Fruit fly (Drosophila melanogaster) whole organism, embryonic: ENCODE measurements around the gene CG9672.

Experiments
- Atf-2 ChIP-seq: fragments of 200-800 bp; sonication (Bioruptor generic); optimal IDR thresholded peaks from 2 replicates; lab custom pipeline; 2016; ENCODE audit warnings: missing biosample characterization, missing genetic modification characterization
- CG1233 ChIP-seq: fragments of 200-800 bp; sonication (Bioruptor generic); optimal IDR thresholded peaks from 4 replicates; lab custom pipeline; 2018; ENCODE audit warnings: missing biosample characterization, mild to moderate bottlenecking, missing genetic modification characterization
- CG1647 ChIP-seq: fragments of 200-800 bp; sonication (Bioruptor generic); optimal IDR thresholded peaks from 3 replicates; lab custom pipeline; 2016; ENCODE audit warnings: missing biosample characterization, missing genetic modification characterization
- CG34376 ChIP-seq: fragments of 200-800 bp; sonication (Bioruptor generic); optimal IDR thresholded peaks from 2 replicates; lab custom pipeline; 2018; ENCODE audit warnings: missing biosample characterization, mild to moderate bottlenecking, missing genetic modification characterization
- CG9817 ChIP-seq: fragments of 200-800 bp; sonication (Bioruptor generic); optimal IDR thresholded peaks from 2 replicates; lab custom pipeline; 2018; ENCODE audit warnings: missing biosample characterization, mild to moderate bottlenecking, missing genetic modification characterization, moderate library complexity
- Dbx ChIP-seq: fragments of 200-800 bp; sonication (Bioruptor generic); IDR thresholded peaks from 3 replicates; pipeline ENCODE4 v1.3.6; 2022; ENCODE audit warnings: missing biosample characterization, missing genetic modification characterization
- Lim3 ChIP-seq: fragments of 200-800 bp; sonication (Bioruptor generic); IDR thresholded peaks from 2 replicates; pipeline ENCODE4 v1.3.6; 2022; ENCODE audit warnings: missing biosample characterization, missing genetic modification characterization
- jing ChIP-seq: fragments of 200-800 bp; sonication (Bioruptor generic); optimal IDR thresholded peaks from 2 replicates; lab custom pipeline; 2018; ENCODE audit warnings: missing biosample characterization, mild to moderate bottlenecking, missing genetic modification characterization
- knrl ChIP-seq: fragments of 200-800 bp; sonication (Bioruptor generic); IDR thresholded peaks from 3 replicates; pipeline ENCODE4 v1.3.6; 2022; ENCODE audit warnings: missing biosample characterization, missing genetic modification characterization; ENCODE audit not compliant: partially characterized antibody
- mld ChIP-seq: fragments of 200-800 bp; sonication (Bioruptor generic); IDR thresholded peaks from 3 replicates; pipeline ENCODE4 v1.3.6; 2022; ENCODE audit warnings: missing biosample characterization, missing genetic modification characterization; ENCODE audit not compliant: partially characterized antibody
- stwl ChIP-seq: fragments of 200-800 bp; sonication (Bioruptor generic); optimal IDR thresholded peaks from 3 replicates; lab custom pipeline; 2018; ENCODE audit warnings: missing biosample characterization, mild to moderate bottlenecking, missing genetic modification characterization, moderate library complexity
- vfl ChIP-seq: fragments of 200-800 bp; sonication (Bioruptor generic); optimal IDR thresholded peaks from 2 replicates; lab custom pipeline; 2016; ENCODE audit warnings: missing biosample characterization, missing genetic modification characterization

DNA sequence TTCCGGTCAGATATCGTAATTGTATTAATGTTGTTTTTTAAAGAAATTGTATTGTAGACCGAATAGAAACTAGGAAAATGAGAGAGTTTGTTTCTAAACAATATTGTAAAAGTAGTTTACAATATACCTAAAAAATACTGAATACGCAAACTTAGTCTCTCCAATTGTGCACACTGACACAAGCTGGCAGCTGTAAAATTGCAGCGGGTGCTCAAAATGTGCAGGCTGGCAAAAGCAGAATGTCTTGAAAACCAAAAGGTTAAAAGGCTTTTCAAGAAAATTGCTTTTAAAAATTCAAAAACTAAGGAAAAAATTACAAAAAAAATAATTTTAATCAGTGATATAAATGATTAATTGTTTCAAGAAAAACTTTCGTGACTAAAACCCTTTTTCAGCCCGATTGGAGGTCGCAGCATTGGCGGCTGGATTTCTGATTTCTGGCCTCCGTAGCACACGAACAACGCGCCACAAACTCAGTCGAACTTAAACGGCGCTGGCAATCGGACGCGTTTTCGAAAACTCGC, 11.0 kb downstream of the CG9672 start, which contains the start of gene CG4678:
- TF ChIP-seq jing (GFP tag; lab: Kevin White, UChicago) (no peak), vfl (GFP tag; lab: Kevin White, UChicago) (no peak), knrl (GFP tag; lab: Robert Waterston, UW) (no peak), mld (GFP tag; lab: Robert Waterston, UW) (no peak), stwl (tag; lab: Kevin White, UChicago) (peak; percentile 90), Atf-2 (GFP tag; lab: Kevin White, UChicago) (no peak), Dbx (GFP tag; lab: Robert Waterston, UW) (no peak), Lim3 (GFP tag; lab: Robert Waterston, UW) (no peak), CG1233 (GFP tag; lab: Kevin White, UChicago) (no peak), CG34376 (GFP tag; lab: Kevin White, UChicago) (no peak), CG9817 (tag; lab: Kevin White, UChicago) (no peak), CG1647 (GFP tag; lab: Kevin White, UChicago) (no peak)
